Fruit fly (Drosophila melanogaster) whole organism: ENCODE measurements around the gene CG17549.

ENCODE experiments used
- pan ChIP-seq: fragments of >200 bp; optimal IDR thresholded peaks from 2 replicates; lab custom pipeline; 2017
- usp ChIP-seq: fragments of >200 bp; optimal IDR thresholded peaks from 2 replicates; lab custom pipeline; 2017; ENCODE audit warnings: missing biosample characterization, missing genetic modification characterization, mixed read lengths

DNA sequence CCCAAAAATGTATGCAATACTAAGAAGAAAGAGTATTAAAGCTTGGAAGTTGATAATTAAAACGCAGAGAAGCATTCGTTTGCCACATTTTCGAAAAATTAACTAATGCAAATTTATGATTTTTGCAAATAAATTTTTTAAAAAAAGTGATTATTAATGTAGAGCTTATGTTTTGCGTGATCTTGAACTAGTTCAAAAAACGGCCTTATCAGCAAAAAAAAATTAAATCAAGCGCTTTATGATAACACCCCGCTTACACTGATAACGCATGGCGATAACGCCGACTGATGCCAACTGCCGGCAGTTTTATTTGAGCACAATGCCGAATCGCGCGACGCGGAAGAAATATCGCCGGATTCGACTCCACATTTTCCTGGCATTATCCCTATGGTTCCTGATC is 25.8 kb downstream of the CG17549 start, which contains the start of gene CG13086:
- TF ChIP-seq pan (lab: Kevin White, UChicago) (no peak), usp (no peak)
